Fruit fly (Drosophila melanogaster): ENCODE results near the gene CG13008.

CG13008 gene

dm6 chrX:16703747-16704146 lies 7.4 kb upstream of the CG13008 start, which contains the start of the genes CG9673 and CG4653:
Gene CG9673 (minus strand): TSS chrX:16703884.
Gene CG4653 (plus strand): TSS chrX:16704081.
- TF ChIP-seq CrebA (GFP tag; optimal IDR thresholded peaks at IDR 0.05; ENCODE audit: borderline replicate concordance), result peak; percentile 24
- no peak for TF ChIP-seq brk (GFP tag; optimal IDR thresholded peaks at IDR 0.05)
- TF ChIP-seq psq (GFP tag; optimal IDR thresholded peaks at IDR 0.05), result no peak

dm6 chrX:16706774-16707173 lies 4.3 kb upstream of the CG13008 start, which contains the start of gene CG9672:
Gene CG9672 (minus strand): TSS chrX:16706874.
- no peak for TF ChIP-seq dmrt93B (GFP tag; optimal IDR thresholded peaks at IDR 0.05)
- peak; percentile 12 for TF ChIP-seq h (GFP tag; optimal IDR thresholded peaks at IDR 0.05)
- TF ChIP-seq CG9705 (GFP tag; optimal IDR thresholded peaks at IDR 0.05), result no peak
- no peak for TF ChIP-seq Jra (GFP tag; optimal IDR thresholded peaks at IDR 0.05)
- no peak for TF ChIP-seq Hr83 (GFP tag; optimal IDR thresholded peaks at IDR 0.05; ENCODE audit: poor library complexity, severe bottlenecking)
- no peak for TF ChIP-seq fru (GFP tag; optimal IDR thresholded peaks at IDR 0.05)
- TF ChIP-seq Mio (GFP tag; optimal IDR thresholded peaks at IDR 0.05), result no peak
- TF ChIP-seq sv (GFP tag; optimal IDR thresholded peaks at IDR 0.05), result no peak

- TF ChIP-seq foxo (GFP tag; optimal IDR thresholded peaks at IDR 0.05) (no peak), Rel (GFP tag; optimal IDR thresholded peaks at IDR 0.05) (no peak), Rel (tag; optimal IDR thresholded peaks at IDR 0.05) (peak; percentile 58)
Measured at dm6 chrX:16716649-16717048, 5.5 kb downstream of the CG13008 start.

- no peak for TF ChIP-seq Hr83 (GFP tag; optimal IDR thresholded peaks at IDR 0.05; ENCODE audit: poor library complexity, severe bottlenecking)
- TF ChIP-seq CG32264 (GFP tag; optimal IDR thresholded peaks at IDR 0.05), result no peak
- TF ChIP-seq dl (GFP tag; optimal IDR thresholded peaks at IDR 0.05; ENCODE audit: insufficient read depth in 1 of 2, partially characterized antibody in 2 of 2), result no peak
- TF ChIP-seq lola (GFP tag; optimal IDR thresholded peaks at IDR 0.05), result no peak
- no peak for TF ChIP-seq CrebA (GFP tag; optimal IDR thresholded peaks at IDR 0.05; ENCODE audit: borderline replicate concordance)
- TF ChIP-seq Abd-B (GFP tag; optimal IDR thresholded peaks at IDR 0.05), result no peak
- no peak for TF ChIP-seq dsf (GFP tag; optimal IDR thresholded peaks at IDR 0.05; ENCODE audit: borderline replicate concordance)
- no peak for TF ChIP-seq ey (GFP tag; optimal IDR thresholded peaks at IDR 0.05)
- no peak for TF ChIP-seq Mio (GFP tag; optimal IDR thresholded peaks at IDR 0.05)
Measured at dm6 chrX:16718169-16718723, 7.1 kb downstream of the CG13008 start.

- TF ChIP-seq woc (GFP tag; optimal IDR thresholded peaks at IDR 0.05) (no peak), dl (GFP tag; optimal IDR thresholded peaks at IDR 0.05; ENCODE audit: insufficient read depth in 1 of 2, partially characterized antibody in 2 of 2) (no peak), brk (GFP tag; optimal IDR thresholded peaks at IDR 0.05) (no peak), rgr (GFP tag; optimal IDR thresholded peaks at IDR 0.05) (no peak), ey (GFP tag; optimal IDR thresholded peaks at IDR 0.05) (no peak), N (GFP tag; optimal IDR thresholded peaks at IDR 0.05) (no peak), CrebA (GFP tag; optimal IDR thresholded peaks at IDR 0.05; ENCODE audit: borderline replicate concordance) (no peak), jim (GFP tag; optimal IDR thresholded peaks at IDR 0.05) (no peak), Rel (GFP tag; optimal IDR thresholded peaks at IDR 0.05) (no peak), Rel (tag; optimal IDR thresholded peaks at IDR 0.05) (no peak), sage (GFP tag; optimal IDR thresholded peaks at IDR 0.05) (no peak), Hr78 (GFP tag; optimal IDR thresholded peaks at IDR 0.05) (no peak), psq (GFP tag; optimal IDR thresholded peaks at IDR 0.05) (no peak), h (GFP tag; optimal IDR thresholded peaks at IDR 0.05) (no peak), Jra (GFP tag; optimal IDR thresholded peaks at IDR 0.05) (no peak), OdsH (GFP tag; optimal IDR thresholded peaks at IDR 0.05) (no peak)
Measured at dm6 chrX:16721168-16721567, 10.1 kb downstream of the CG13008 start, which contains the start of the genes CG32572 and CG34325. Gene CG32572 (plus strand): TSS chrX:16721183. Gene CG34325 (minus strand): TSS chrX:16721411.
